Fruit fly (Drosophila melanogaster) whole organism, embryonic: ENCODE data around the gene CG7794.

Experiments used
- ATbp ChIP-seq: fragments of 200-800 bp; sonication (Bioruptor generic); optimal IDR thresholded peaks from 2 replicates; lab custom pipeline; 2017; ENCODE audit warnings: missing biosample characterization, mild to moderate bottlenecking, missing genetic modification characterization, missing genetic modification reagents
- Antp ChIP-seq: fragments of 200-800 bp; sonication (Bioruptor generic); optimal IDR thresholded peaks from 3 replicates; lab custom pipeline; 2016; ENCODE audit warnings: missing biosample characterization, missing genetic modification characterization
- Atf6 ChIP-seq: fragments of 200-800 bp; sonication (Bioruptor generic); IDR thresholded peaks from 2 replicates; pipeline ENCODE4 v1.3.6; 2022; ENCODE audit warnings: missing biosample characterization, missing genetic modification characterization
- CG10209 ChIP-seq: fragments of 200-800 bp; sonication (Bioruptor generic); optimal IDR thresholded peaks from 3 replicates; lab custom pipeline; 2017; ENCODE audit warnings: missing biosample characterization, mild to moderate bottlenecking, missing genetic modification characterization, missing genetic modification reagents
- CG1024 ChIP-seq: fragments of 200-800 bp; sonication (Bioruptor generic); IDR thresholded peaks from 2 replicates; pipeline ENCODE4 v1.3.6; 2022; ENCODE audit warnings: missing biosample characterization, missing genetic modification characterization
- CG10366 ChIP-seq: fragments of 200-800 bp; sonication (Bioruptor generic); IDR thresholded peaks from 2 replicates; pipeline ENCODE4 v1.3.6; 2022; ENCODE audit warnings: missing biosample characterization, missing genetic modification characterization
- CG11398 ChIP-seq: fragments of 200-800 bp; sonication (Bioruptor generic); optimal IDR thresholded peaks from 2 replicates; lab custom pipeline; 2016; ENCODE audit warnings: missing biosample characterization, missing genetic modification characterization
- CG14965 ChIP-seq: fragments of 200-800 bp; sonication (Bioruptor generic); optimal IDR thresholded peaks from 2 replicates; lab custom pipeline; 2016; ENCODE audit warnings: missing biosample characterization, missing genetic modification characterization, borderline replicate concordance
- CG15479 ChIP-seq: fragments of 200-800 bp; sonication (Bioruptor generic); optimal IDR thresholded peaks from 3 replicates; lab custom pipeline; 2019; ENCODE audit warnings: missing biosample characterization, mild to moderate bottlenecking, missing genetic modification characterization, moderate library complexity
- CG16813 ChIP-seq: fragments of 200-800 bp; sonication (Bioruptor generic); IDR thresholded peaks from 3 replicates; pipeline ENCODE4 v1.3.6; 2022; ENCODE audit warnings: missing biosample characterization, missing genetic modification characterization; ENCODE audit not compliant: partially characterized antibody
- CG17359 ChIP-seq: fragments of 200-800 bp; sonication (Bioruptor generic); optimal IDR thresholded peaks from 3 replicates; lab custom pipeline; 2018; ENCODE audit warnings: missing biosample characterization, mild to moderate bottlenecking, missing genetic modification characterization, moderate library complexity
- CG18262 ChIP-seq: fragments of 200-800 bp; optimal IDR thresholded peaks from 3 replicates; lab custom pipeline; 2019; ENCODE audit warnings: missing biosample characterization, mild to moderate bottlenecking, missing genetic modification characterization, moderate library complexity
- CG18599 ChIP-seq: fragments of 200-800 bp; sonication (Bioruptor generic); optimal IDR thresholded peaks from 3 replicates; lab custom pipeline; 2017; ENCODE audit warnings: missing biosample characterization, missing genetic modification characterization, mild to moderate bottlenecking, moderate library complexity, missing genetic modification reagents
- CG33557 ChIP-seq: fragments of 200-800 bp; sonication (Bioruptor generic); optimal IDR thresholded peaks from 2 replicates; lab custom pipeline; 2019; ENCODE audit warnings: missing biosample characterization, mild to moderate bottlenecking, missing genetic modification characterization, moderate library complexity
- CG4328 ChIP-seq: fragments of 200-800 bp; sonication (Bioruptor generic); optimal IDR thresholded peaks from 3 replicates; lab custom pipeline; 2017; ENCODE audit warnings: missing biosample characterization, missing genetic modification reagents, missing genetic modification characterization
- CG6791 ChIP-seq: fragments of 200-800 bp; sonication (Bioruptor generic); IDR thresholded peaks from 3 replicates; pipeline ENCODE4 v1.3.6; 2022; ENCODE audit warnings: missing biosample characterization, missing genetic modification characterization; ENCODE audit not compliant: partially characterized antibody
- CG7928 ChIP-seq: fragments of 200-800 bp; sonication (Bioruptor generic); optimal IDR thresholded peaks from 2 replicates; lab custom pipeline; 2017; ENCODE audit warnings: missing biosample characterization, mild to moderate bottlenecking, missing genetic modification characterization
- CoRest ChIP-seq: fragments of 200-800 bp; sonication (Bioruptor generic); optimal IDR thresholded peaks from 3 replicates; lab custom pipeline; 2018; ENCODE audit warnings: missing biosample characterization, mild to moderate bottlenecking, missing genetic modification characterization, moderate library complexity
- Dfd ChIP-seq, 2 experiments: fragments of >200 bp; optimal IDR thresholded peaks; 2 replicates each; lab custom pipeline; 2017; ENCODE audit warnings: missing biosample characterization in 2 of 2, missing genetic modification characterization in 2 of 2
- Hr39 ChIP-seq: fragments of >200 bp; optimal IDR thresholded peaks from 2 replicates; lab custom pipeline; 2017
- Kr ChIP-seq: fragments of 200-800 bp; sonication (Bioruptor generic); optimal IDR thresholded peaks from 2 replicates; lab custom pipeline; 2017; ENCODE audit warnings: missing biosample characterization, mild to moderate bottlenecking, missing genetic modification characterization
- Meics ChIP-seq: fragments of 200-800 bp; sonication (Bioruptor generic); optimal IDR thresholded peaks from 2 replicates; lab custom pipeline; 2017; ENCODE audit warnings: missing biosample characterization, mild to moderate bottlenecking, missing genetic modification characterization
- NC2α ChIP-seq: fragments of 200-800 bp; sonication (Bioruptor generic); optimal IDR thresholded peaks from 2 replicates; lab custom pipeline; 2016; ENCODE audit warnings: missing biosample characterization, missing genetic modification characterization
- NfI ChIP-seq: fragments of 200-800 bp; sonication (Bioruptor generic); optimal IDR thresholded peaks from 3 replicates; lab custom pipeline; 2018; ENCODE audit warnings: missing biosample characterization, mild to moderate bottlenecking, missing genetic modification characterization, moderate library complexity
- Six4 ChIP-seq: fragments of 200-800 bp; sonication (Bioruptor generic); optimal IDR thresholded peaks from 2 replicates; lab custom pipeline; 2016; ENCODE audit warnings: missing biosample characterization, missing genetic modification characterization
- Ssrp ChIP-seq: fragments of 200-800 bp; sonication (Bioruptor generic); optimal IDR thresholded peaks from 2 replicates; lab custom pipeline; 2018; ENCODE audit warnings: missing biosample characterization, mild to moderate bottlenecking, missing genetic modification characterization, moderate library complexity
- ap ChIP-seq: fragments of 200-800 bp; sonication (Bioruptor generic); IDR thresholded peaks from 2 replicates; pipeline ENCODE4 v1.3.6; 2022; ENCODE audit warnings: missing biosample characterization, missing genetic modification characterization
- ash1 ChIP-seq: fragments of 200-800 bp; sonication (Bioruptor generic); optimal IDR thresholded peaks from 2 replicates; lab custom pipeline; 2018; ENCODE audit warnings: missing biosample characterization, mild to moderate bottlenecking, missing genetic modification characterization
- bigmax ChIP-seq: fragments of 200-800 bp; sonication (Bioruptor generic); optimal IDR thresholded peaks from 2 replicates; lab custom pipeline; 2018; ENCODE audit warnings: missing biosample characterization, mild to moderate bottlenecking, missing genetic modification characterization
- caup ChIP-seq: fragments of 200-800 bp; sonication (Bioruptor generic); optimal IDR thresholded peaks from 3 replicates; lab custom pipeline; 2017; ENCODE audit warnings: missing biosample characterization, mild to moderate bottlenecking, missing genetic modification characterization, moderate library complexity; ENCODE audit not compliant: severe bottlenecking
- chif ChIP-seq, 2 experiments: fragments of 200-800 bp; sonication (Bioruptor generic); optimal IDR thresholded peaks; 3 replicates each; lab custom pipeline; 2016; ENCODE audit warnings: missing biosample characterization in 2 of 2, missing genetic modification characterization in 2 of 2
- dpn ChIP-seq, 2 experiments: fragments of 200-800 bp; sonication (Bioruptor generic); optimal IDR thresholded peaks; 3 replicates each; lab custom pipeline; 2016; ENCODE audit warnings: missing biosample characterization in 2 of 2, missing genetic modification characterization in 2 of 2
- eve ChIP-seq, 2 experiments: fragments of >200 bp; optimal IDR thresholded peaks; 2 replicates each; lab custom pipeline; 2017; ENCODE audit warnings: missing biosample characterization in 2 of 2, missing genetic modification characterization in 2 of 2
- ewg ChIP-seq: fragments of 200-800 bp; sonication (Bioruptor generic); optimal IDR thresholded peaks from 3 replicates; lab custom pipeline; 2017; ENCODE audit warnings: mild to moderate bottlenecking, missing biosample characterization, missing genetic modification reagents, missing genetic modification characterization
- fd3F ChIP-seq: fragments of 200-800 bp; sonication (Bioruptor generic); optimal IDR thresholded peaks from 2 replicates; lab custom pipeline; 2018; ENCODE audit warnings: missing biosample characterization, mild to moderate bottlenecking, missing genetic modification characterization, moderate library complexity
- jigr1 ChIP-seq: fragments of 200-800 bp; sonication (Bioruptor generic); IDR thresholded peaks from 3 replicates; pipeline ENCODE4 v1.3.6; 2022; ENCODE audit warnings: missing biosample characterization, missing genetic modification characterization
- jumu ChIP-seq: fragments of 200-800 bp; sonication (Bioruptor generic); optimal IDR thresholded peaks from 3 replicates; lab custom pipeline; 2016; ENCODE audit warnings: missing biosample characterization, missing genetic modification characterization
- mirr ChIP-seq: fragments of 200-800 bp; sonication (Bioruptor generic); optimal IDR thresholded peaks from 3 replicates; lab custom pipeline; 2018; ENCODE audit warnings: missing biosample characterization, mild to moderate bottlenecking, missing genetic modification characterization
- p53 ChIP-seq: fragments of 200-800 bp; sonication (Bioruptor generic); optimal IDR thresholded peaks from 2 replicates; lab custom pipeline; 2016; ENCODE audit warnings: missing biosample characterization, missing genetic modification characterization
- pho ChIP-seq: fragments of 200-800 bp; sonication (Bioruptor generic); optimal IDR thresholded peaks from 2 replicates; lab custom pipeline; 2016; ENCODE audit warnings: missing biosample characterization, missing genetic modification characterization
- pnt ChIP-seq: fragments of 200-800 bp; sonication (Bioruptor generic); optimal IDR thresholded peaks from 3 replicates; lab custom pipeline; 2016; ENCODE audit warnings: missing biosample characterization, missing genetic modification characterization
- pros ChIP-seq: fragments of 200-800 bp; sonication (Bioruptor generic); optimal IDR thresholded peaks from 3 replicates; lab custom pipeline; 2019; ENCODE audit warnings: missing biosample characterization, mild to moderate bottlenecking, missing genetic modification characterization, moderate library complexity
- row ChIP-seq: fragments of 200-800 bp; sonication (Bioruptor generic); IDR thresholded peaks from 3 replicates; pipeline ENCODE4 v1.3.6; 2022; ENCODE audit warnings: missing biosample characterization, missing genetic modification characterization
- sim ChIP-seq: fragments of 200-800 bp; sonication (Bioruptor generic); IDR thresholded peaks from 2 replicates; pipeline ENCODE4 v1.3.6; 2022; ENCODE audit warnings: missing biosample characterization, missing genetic modification characterization
- unc-4 ChIP-seq: fragments of 200-800 bp; sonication (Bioruptor generic); IDR thresholded peaks from 2 replicates; pipeline ENCODE4 v1.3.6; 2022; ENCODE audit warnings: missing biosample characterization, missing genetic modification characterization; ENCODE audit not compliant: partially characterized antibody
- zen ChIP-seq: fragments of 200-800 bp; sonication (Bioruptor generic); optimal IDR thresholded peaks from 3 replicates; lab custom pipeline; 2018; ENCODE audit warnings: missing biosample characterization, mild to moderate bottlenecking, missing genetic modification characterization, moderate library complexity
- zen2 ChIP-seq: fragments of 200-800 bp; sonication (Bioruptor generic); IDR thresholded peaks from 3 replicates; pipeline ENCODE4 v1.3.6; 2022; ENCODE audit warnings: missing biosample characterization, missing genetic modification characterization; ENCODE audit not compliant: partially characterized antibody
- zf30C ChIP-seq: fragments of 200-800 bp; sonication (Bioruptor generic); optimal IDR thresholded peaks from 3 replicates; lab custom pipeline; 2018; ENCODE audit warnings: missing biosample characterization, mild to moderate bottlenecking, missing genetic modification characterization
- zfh2 ChIP-seq: fragments of 200-800 bp; sonication (Bioruptor generic); optimal IDR thresholded peaks from 2 replicates; lab custom pipeline; 2016; ENCODE audit warnings: missing biosample characterization, missing genetic modification characterization

Gene CG7794

dm6 chr3R:18049272-18050015, 25.9 kb downstream of the CG7794 start (continued):
- TF ChIP-seq Hr39 (no peak), ATbp (GFP tag; lab: Kevin White, UChicago) (peak; percentile 61), zen2 (GFP tag; lab: Robert Waterston, UW) (no peak), CG11398 (GFP tag; lab: Kevin White, UChicago) (peak; percentile 7), CG14965 (GFP tag; lab: Kevin White, UChicago) (no peak), CG16813 (GFP tag; lab: Robert Waterston, UW) (no peak), CG10366 (GFP tag; lab: Robert Waterston, UW) (peak; percentile 37; the same call in 1 of the 2 replicates), CG17359 (tag; lab: Kevin White, UChicago) (peak; percentile 78), zfh2 (GFP tag; lab: Kevin White, UChicago) (no peak), Six4 (GFP tag; lab: Kevin White, UChicago) (peak; percentile 56), caup (GFP tag; lab: Kevin White, UChicago) (no peak), jumu (GFP tag; lab: Kevin White, UChicago) (peak; percentile 47), mirr (GFP tag; lab: Kevin White, UChicago) (no peak), CG6791 (GFP tag; lab: Robert Waterston, UW) (no peak), jigr1 (no peak), zf30C (GFP tag; lab: Kevin White, UChicago) (no peak), CG18599 (GFP tag; lab: Kevin White, UChicago) (peak; percentile 47), CG18262 (tag; lab: Kevin White, UChicago) (peak; percentile 87), CG33557 (GFP tag; lab: Kevin White, UChicago) (peak; percentile 30), fd3F (GFP tag; lab: Kevin White, UChicago) (peak; percentile 36), Atf6 (GFP tag; lab: Robert Waterston, UW) (0 out of 2 replicates have a peak, but pooled peaks have one; percentile 17), pho (GFP tag; lab: Kevin White, UChicago) (no peak), Kr (no peak), zen (tag; lab: Kevin White, UChicago) (peak; percentile 70), CG1024 (GFP tag; lab: Robert Waterston, UW) (no peak), CG15479 (GFP tag; lab: Kevin White, UChicago) (no peak), NC2α (GFP tag; lab: Kevin White, UChicago) (no peak), Meics (GFP tag; lab: Kevin White, UChicago) (peak; percentile 71), CoRest (tag; lab: Kevin White, UChicago) (peak; percentile 87), chif (GFP tag; optimal IDR thresholded peaks at IDR 0.05; lab: Kevin White, UChicago) (peak; percentile 48 to 66), unc-4 (GFP tag; lab: Robert Waterston, UW) (no peak), CG7928 (GFP tag; lab: Kevin White, UChicago) (no peak), CG4328 (peak; percentile 41), CG10209 (GFP tag; lab: Kevin White, UChicago) (peak; percentile 78), Ssrp (tag; lab: Kevin White, UChicago) (peak; percentile 81), eve (GFP tag; optimal IDR thresholded peaks at IDR 0.05; lab: Kevin White, UChicago) (peak in 1 of 2 experiments; percentile 79), row (peak; percentile 72), ewg (GFP tag; lab: Kevin White, UChicago) (peak; percentile 59), pros (GFP tag; lab: Kevin White, UChicago) (no peak), NfI (peak; percentile 63), sim (no peak), p53 (GFP tag; lab: Kevin White, UChicago) (no peak), Dfd (GFP tag; optimal IDR thresholded peaks at IDR 0.05; lab: Kevin White, UChicago) (no peak), pnt (GFP tag; lab: Kevin White, UChicago) (peak; percentile 18), Antp (GFP tag; lab: Kevin White, UChicago) (peak; percentile 27), bigmax (GFP tag; lab: Kevin White, UChicago) (no peak), dpn (GFP tag; optimal IDR thresholded peaks at IDR 0.05; lab: Kevin White, UChicago) (peak; percentile 35 to 80), ash1 (no peak), ap (GFP tag; lab: Robert Waterston, UW) (peak; percentile 41; the same call in 1 of the 2 replicates)
